Worm (Caenorhabditis elegans) whole organism, mixed stage, embryonic: ENCODE data around the gene ZK250.2.

Experiments used
- flh-1 ChIP-seq: fragments of 200-800 bp; sonication (Bioruptor generic); optimal IDR thresholded peaks from 2 replicates; lab custom pipeline; 2018; ENCODE audit warnings: mild to moderate bottlenecking, missing genetic modification characterization, moderate library complexity, missing compliant biosample characterization
- ham-2 ChIP-seq: fragments of 200-800 bp; sonication (Bioruptor generic); optimal IDR thresholded peaks from 2 replicates; lab custom pipeline; 2018; ENCODE audit warnings: mild to moderate bottlenecking, missing genetic modification characterization, missing compliant biosample characterization
- hlh-1 ChIP-seq: fragments of 150-350 bp; optimal IDR thresholded peaks from 2 replicates; lab custom pipeline; 2014; ENCODE audit warnings: missing biosample characterization, missing genetic modification reagents, missing genetic modification characterization
- nhr-12 ChIP-seq: fragments of 150-350 bp; optimal IDR thresholded peaks from 2 replicates; lab custom pipeline; 2014; ENCODE audit warnings: missing biosample characterization, missing genetic modification characterization
- nhr-76 ChIP-seq: sonication (generic microtip); optimal IDR thresholded peaks from 2 replicates; lab custom pipeline; 2017; ENCODE audit warnings: missing biosample characterization, missing genetic modification characterization
- pha-4 ChIP-seq: fragments of 150-350 bp; optimal IDR thresholded peaks from 2 replicates; lab custom pipeline; 2018; ENCODE audit warnings: missing biosample characterization, missing genetic modification reagents, missing genetic modification characterization
- zip-8 ChIP-seq: fragments of 150-350 bp; optimal IDR thresholded peaks from 2 replicates; lab custom pipeline; 2014; ENCODE audit warnings: missing biosample characterization, missing genetic modification characterization

- TF ChIP-seq hlh-1 (tag; lab: Kevin White, UChicago) (no peak), nhr-12 (no peak), flh-1 (GFP tag; lab: Kevin White, UChicago) (no peak), nhr-76 (tag; lab: Kevin White, UChicago) (no peak), zip-8 (tag; lab: Kevin White, UChicago) (no peak), pha-4 (tag; lab: Kevin White, UChicago) (no peak), ham-2 (GFP tag; lab: Kevin White, UChicago) (no peak)
These were observed 45.2 kb downstream of the ZK250.2 start, which contains the start of gene math-21 for ce11 chrII:1993738-1994137.
